Worm (Caenorhabditis elegans): Measurements from ENCODE around the gene pph-2.

DNA sequence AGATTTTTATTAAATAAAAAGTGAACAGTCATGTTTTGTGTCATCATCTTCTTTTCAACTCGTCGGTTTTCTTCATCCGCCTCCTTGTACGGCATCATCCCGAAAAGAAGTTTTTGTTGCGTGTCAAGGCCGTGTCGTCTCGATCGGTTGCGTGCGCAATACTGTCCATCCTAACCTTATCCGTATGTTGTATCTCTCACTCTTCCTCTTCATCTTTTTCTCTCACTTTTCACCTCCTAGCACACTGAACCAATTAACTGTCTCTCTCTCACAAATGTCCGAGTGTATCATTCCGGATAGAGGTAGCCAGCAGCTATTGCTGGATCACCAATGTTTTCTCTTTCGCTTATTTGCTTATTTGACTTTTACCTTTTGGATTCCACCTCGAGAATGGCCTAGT is 5.9 kb upstream of the pph-2 start:
- no peak for TF ChIP-seq nhr-237 (tag; optimal IDR thresholded peaks at IDR 0.05)
- no peak for TF ChIP-seq snpc-4 (tag; optimal IDR thresholded peaks at IDR 0.05)
- TF ChIP-seq lsy-2 (tag; optimal IDR thresholded peaks at IDR 0.05) = no peak
- no peak for TF ChIP-seq nhr-28 (tag; optimal IDR thresholded peaks at IDR 0.05)
- no peak for TF ChIP-seq unc-120 (tag; optimal IDR thresholded peaks at IDR 0.05; ENCODE audit: poor library complexity, severe bottlenecking)
- peak; percentile 63 for TF ChIP-seq blmp-1 (tag; optimal IDR thresholded peaks at IDR 0.05)
